Worm (Caenorhabditis elegans): ENCODE data around the gene C14C10.2.

DNA sequence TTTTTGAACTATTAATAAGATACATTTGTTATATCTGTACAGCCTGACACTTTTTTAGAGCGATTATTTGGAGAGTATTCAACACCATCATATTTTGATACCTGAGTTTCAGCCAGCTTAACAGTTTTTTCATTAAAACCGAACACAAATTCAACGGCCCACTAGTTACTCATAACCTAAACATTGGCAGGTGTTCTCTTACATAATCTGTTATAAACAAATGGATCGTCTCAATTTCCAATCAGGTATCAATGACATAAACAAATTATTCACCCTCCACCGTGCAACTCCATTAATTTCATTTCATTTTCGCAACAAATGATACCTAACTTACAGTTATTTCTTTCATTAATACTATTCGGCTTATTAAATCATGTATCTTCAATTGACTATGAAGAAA is 18.8 kb upstream of the C14C10.2 start, which contains the start of gene cubn-1:
- TF ChIP-seq snpc-4 (tag; optimal IDR thresholded peaks at IDR 0.05) (no peak), efl-1 (optimal IDR thresholded peaks at IDR 0.05) (no peak), efl-1 (GFP tag; optimal IDR thresholded peaks at IDR 0.05 in 1 of 2) (no peak), sptf-1 (tag; optimal IDR thresholded peaks at IDR 0.05) (no peak), lsy-2 (tag; optimal IDR thresholded peaks at IDR 0.05) (no peak), efl-3 (GFP tag; optimal IDR thresholded peaks at IDR 0.05) (no peak), pqm-1 (tag; optimal IDR thresholded peaks at IDR 0.05) (no peak), ceh-82 (tag; optimal IDR thresholded peaks at IDR 0.05) (no peak), nhr-12 (tag; optimal IDR thresholded peaks at IDR 0.05) (no peak), ztf-11 (tag; optimal IDR thresholded peaks at IDR 0.05) (no peak), nhr-76 (tag; optimal IDR thresholded peaks at IDR 0.05) (no peak), elt-3 (tag; optimal IDR thresholded peaks at IDR 0.05) (no peak), lir-3 (tag; optimal IDR thresholded peaks at IDR 0.05; ENCODE audit: poor library complexity) (no peak)

All from whole organism, L1 larva.